Worm (Caenorhabditis elegans): ENCODE data around the gene pps-1.
A peak's percentile ranks its signal among the peaks of the same experiment; 100 is the strongest.

The pps-1 gene

ce11 chrIV:10161706-10162105 is at the start of gene pps-1:
Gene pps-1 (plus strand): TSS chrIV:10162006.
- TF ChIP-seq dao-5 (tag; optimal IDR thresholded peaks at IDR 0.05) (no peak), him-1 (tag; optimal IDR thresholded peaks at IDR 0.05) (no peak), W03F9.2 (tag; optimal IDR thresholded peaks at IDR 0.05) (no peak)

ce11 chrIV:10112570-10112969 is 49.2 kb upstream of the pps-1 start, which contains the start of gene nsph-3.2:
Gene nsph-3.2 (plus strand): TSS chrIV:10112870.
- TF ChIP-seq dao-5 (tag; optimal IDR thresholded peaks at IDR 0.05) (no peak), W03F9.2 (tag; optimal IDR thresholded peaks at IDR 0.05) (no peak), him-1 (tag; optimal IDR thresholded peaks at IDR 0.05) (no peak)

ce11 chrIV:10115142-10115541 is 46.7 kb upstream of the pps-1 start, which contains the start of gene C04G2.10:
Gene C04G2.10 (plus strand): TSS chrIV:10115442.
- no peak for TF ChIP-seq W03F9.2 (tag; optimal IDR thresholded peaks at IDR 0.05)
- no peak for TF ChIP-seq him-1 (tag; optimal IDR thresholded peaks at IDR 0.05)
- no peak for TF ChIP-seq dao-5 (tag; optimal IDR thresholded peaks at IDR 0.05)

- TF ChIP-seq him-1 (tag; optimal IDR thresholded peaks at IDR 0.05) (no peak), dao-5 (tag; optimal IDR thresholded peaks at IDR 0.05) (no peak), W03F9.2 (tag; optimal IDR thresholded peaks at IDR 0.05) (no peak)
These were observed 45.0 kb upstream of the pps-1 start for ce11 chrIV:10116765-10117164.

- TF ChIP-seq dao-5 (tag; optimal IDR thresholded peaks at IDR 0.05), result no peak
- no peak for TF ChIP-seq him-1 (tag; optimal IDR thresholded peaks at IDR 0.05)
- TF ChIP-seq W03F9.2 (tag; optimal IDR thresholded peaks at IDR 0.05), result no peak
These were observed 39.6 kb upstream of the pps-1 start, which contains the start of gene irld-21 for ce11 chrIV:10122205-10122604. Gene irld-21 (minus strand): TSS chrIV:10122305.

- TF ChIP-seq W03F9.2 (tag; optimal IDR thresholded peaks at IDR 0.05) (no peak), him-1 (tag; optimal IDR thresholded peaks at IDR 0.05) (no peak), dao-5 (tag; optimal IDR thresholded peaks at IDR 0.05) (no peak)
These were observed 35.3 kb upstream of the pps-1 start, which contains the start of gene ctf-18 for ce11 chrIV:10126544-10126943. Gene ctf-18 (minus strand): TSS chrIV:10126644.

ce11 chrIV:10128446-10128845 is 33.4 kb upstream of the pps-1 start:
- TF ChIP-seq him-1 (tag; optimal IDR thresholded peaks at IDR 0.05), result no peak
- TF ChIP-seq W03F9.2 (tag; optimal IDR thresholded peaks at IDR 0.05), result no peak
- no peak for TF ChIP-seq dao-5 (tag; optimal IDR thresholded peaks at IDR 0.05)

- TF ChIP-seq him-1 (tag; optimal IDR thresholded peaks at IDR 0.05) (no peak), W03F9.2 (tag; optimal IDR thresholded peaks at IDR 0.05) (peak; percentile 81)
These were observed 32.9 kb upstream of the pps-1 start, which contains the start of the genes gtbp-1 and K08F4.3 for ce11 chrIV:10128906-10129386. Gene gtbp-1 (minus strand): TSS chrIV:10128956. Gene K08F4.3 (plus strand): TSS chrIV:10129257.

ce11 chrIV:10129957-10130356 is 31.8 kb upstream of the pps-1 start, which contains the start of gene glt-3:
Gene glt-3 (plus strand): TSS chrIV:10130257.
- no peak for TF ChIP-seq him-1 (tag; optimal IDR thresholded peaks at IDR 0.05)
- TF ChIP-seq dao-5 (tag; optimal IDR thresholded peaks at IDR 0.05), result no peak
- TF ChIP-seq W03F9.2 (tag; optimal IDR thresholded peaks at IDR 0.05), result no peak

ce11 chrIV:10135817-10136216 is 26.0 kb upstream of the pps-1 start, which contains the start of gene K08F4.5:
Gene K08F4.5 (minus strand): TSS chrIV:10135917.
- no peak for TF ChIP-seq W03F9.2 (tag; optimal IDR thresholded peaks at IDR 0.05)
- no peak for TF ChIP-seq him-1 (tag; optimal IDR thresholded peaks at IDR 0.05)
- no peak for TF ChIP-seq dao-5 (tag; optimal IDR thresholded peaks at IDR 0.05)

ce11 chrIV:10137804-10138203 is 24.0 kb upstream of the pps-1 start, which contains the start of gene K08F4.12:
Gene K08F4.12 (plus strand): TSS chrIV:10138104.
- TF ChIP-seq him-1 (tag; optimal IDR thresholded peaks at IDR 0.05), result no peak
- TF ChIP-seq dao-5 (tag; optimal IDR thresholded peaks at IDR 0.05), result no peak
- no peak for TF ChIP-seq W03F9.2 (tag; optimal IDR thresholded peaks at IDR 0.05)

- TF ChIP-seq him-1 (tag; optimal IDR thresholded peaks at IDR 0.05) (no peak), W03F9.2 (tag; optimal IDR thresholded peaks at IDR 0.05) (no peak), dao-5 (tag; optimal IDR thresholded peaks at IDR 0.05) (no peak)
These were observed 21.7 kb upstream of the pps-1 start, which contains the start of gene gst-3 for ce11 chrIV:10140143-10140542. Gene gst-3 (minus strand): TSS chrIV:10140243.

- TF ChIP-seq W03F9.2 (tag; optimal IDR thresholded peaks at IDR 0.05) (no peak), dao-5 (tag; optimal IDR thresholded peaks at IDR 0.05) (no peak), him-1 (tag; optimal IDR thresholded peaks at IDR 0.05) (no peak)
These were observed 19.8 kb upstream of the pps-1 start, which contains the start of the genes gst-2, gst-4 and dhs-12 for ce11 chrIV:10141930-10142505. Gene gst-2 (minus strand): TSS chrIV:10142061. Gene gst-4 (plus strand): TSS chrIV:10142225. Gene dhs-12 (plus strand): TSS chrIV:10142455.

ce11 chrIV:10143640-10144039 is 18.2 kb upstream of the pps-1 start, which contains the start of gene msp-38:
Gene msp-38 (minus strand): TSS chrIV:10143740.
- no peak for TF ChIP-seq W03F9.2 (tag; optimal IDR thresholded peaks at IDR 0.05)
